Worm (Caenorhabditis elegans): ENCODE measurements around the gene T19H12.15.

T19H12.15 gene

ce11 chrV:4877587-4877986 lies 1.6 kb downstream of the T19H12.15 start, which contains the start of gene T19H12.6:
T19H12.6 (minus strand) TSS chrV:4877687.
- TF ChIP-seq madf-5 (GFP tag; IDR thresholded peaks at IDR 0.05) (no peak), snpc-1.2 (GFP tag; IDR thresholded peaks at IDR 0.05) (no peak), ctbp-1 (GFP tag; IDR thresholded peaks at IDR 0.05) (no peak), egl-43 (GFP tag; IDR thresholded peaks at IDR 0.05) (no peak), aha-1 (tag) (no peak), lin-13 (GFP tag; optimal IDR thresholded peaks at IDR 0.05) (no peak), nhr-102 (tag; optimal IDR thresholded peaks at IDR 0.05) (no peak), lin-38 (GFP tag; IDR thresholded peaks at IDR 0.05) (no peak), lsy-2 (tag; optimal IDR thresholded peaks at IDR 0.05) (no peak), lir-3 (tag; optimal IDR thresholded peaks at IDR 0.05) (no peak), fkh-10 (GFP tag; optimal IDR thresholded peaks at IDR 0.05) (no peak), aly-2 (tag; optimal IDR thresholded peaks at IDR 0.05) (no peak), mxl-3 (GFP tag; optimal IDR thresholded peaks at IDR 0.05) (no peak), dmd-9 (GFP tag; IDR thresholded peaks at IDR 0.05) (no peak), nhr-48 (tag; optimal IDR thresholded peaks at IDR 0.05) (no peak), zip-2 (tag; optimal IDR thresholded peaks at IDR 0.05) (no peak), lin-15B (tag; optimal IDR thresholded peaks at IDR 0.05) (no peak), Y48G9A.11 (GFP tag; IDR thresholded peaks at IDR 0.05) (no peak), F26F4.8 (GFP tag; conservative IDR thresholded peaks at IDR 0.05) (no peak), saeg-2 (GFP tag; IDR thresholded peaks at IDR 0.05) (no peak)

DNA sequence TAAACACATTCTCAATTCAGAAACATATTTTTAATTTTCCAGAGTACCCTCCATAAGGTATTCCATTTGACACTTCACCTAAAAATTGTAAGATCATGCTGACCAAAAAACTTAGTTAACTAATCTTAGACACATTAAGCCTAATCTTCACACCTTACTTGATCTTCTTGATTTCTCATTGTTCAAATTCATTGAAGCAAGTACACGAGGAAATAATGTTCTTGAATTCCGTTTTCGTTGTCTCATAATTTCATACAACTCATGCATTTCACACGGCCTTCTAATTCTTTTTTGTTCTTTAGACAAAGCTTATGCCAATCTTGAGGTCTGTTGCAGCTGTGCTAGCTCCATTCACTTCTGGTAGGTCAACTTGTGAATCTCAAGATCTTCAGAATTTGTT lies 7.2 kb downstream of the T19H12.15 start, which contains the start of gene srd-33:
Gene srd-33, plus strand, starts transcription at position 301 of the 400 bp plus-strand sequence.
- no peak for TF ChIP-seq hlh-30 (tag; optimal IDR thresholded peaks at IDR 0.05; ENCODE audit: insufficient read depth)
- TF ChIP-seq D1046.2 (GFP tag; IDR thresholded peaks at IDR 0.05) = no peak
- no peak for TF ChIP-seq ceh-28 (tag; optimal IDR thresholded peaks at IDR 0.05)
- no peak for TF ChIP-seq nhr-48 (tag; optimal IDR thresholded peaks at IDR 0.05)
- no peak for TF ChIP-seq mxl-3 (GFP tag; optimal IDR thresholded peaks at IDR 0.05)
- TF ChIP-seq mep-1 (tag; optimal IDR thresholded peaks at IDR 0.05) = no peak
- TF ChIP-seq mxl-2 (GFP tag; conservative IDR thresholded peaks at IDR 0.05) = no peak
- no peak for TF ChIP-seq arid-1 (GFP tag; conservative IDR thresholded peaks at IDR 0.05)
- no peak for TF ChIP-seq tra-1 (GFP tag; IDR thresholded peaks at IDR 0.05)
- no peak for TF ChIP-seq zag-1 (tag; optimal IDR thresholded peaks at IDR 0.05)
- no peak for TF ChIP-seq pha-4 (GFP tag; IDR thresholded peaks at IDR 0.05)
- TF ChIP-seq pha-4 (tag; optimal IDR thresholded peaks at IDR 0.05) = no peak
- no peak for TF ChIP-seq hlh-11 (tag; optimal IDR thresholded peaks at IDR 0.05)
- TF ChIP-seq ceh-32 (tag; optimal IDR thresholded peaks at IDR 0.05; ENCODE audit: poor library complexity) = no peak
- no peak for TF ChIP-seq lsy-2 (tag; optimal IDR thresholded peaks at IDR 0.05)
- TF ChIP-seq duxl-1 (tag; optimal IDR thresholded peaks at IDR 0.05; ENCODE audit: poor library complexity) = no peak
- no peak for TF ChIP-seq dmd-8 (GFP tag; IDR thresholded peaks at IDR 0.05)
- no peak for TF ChIP-seq unc-62 (GFP tag; optimal IDR thresholded peaks at IDR 0.05 in 1 of 2)
- TF ChIP-seq unc-62 (tag; optimal IDR thresholded peaks at IDR 0.05) = no peak
- TF ChIP-seq dmd-9 (GFP tag; IDR thresholded peaks at IDR 0.05) = no peak

- TF ChIP-seq duxl-1 (tag; optimal IDR thresholded peaks at IDR 0.05; ENCODE audit: poor library complexity) (no peak), fkh-10 (GFP tag; optimal IDR thresholded peaks at IDR 0.05) (no peak)
Measured at ce11 chrV:4870627-4871026, 8.5 kb downstream of the T19H12.15 start.

- no peak for TF ChIP-seq zag-1 (tag; optimal IDR thresholded peaks at IDR 0.05)
Measured at ce11 chrV:4868698-4869097, 10.5 kb downstream of the T19H12.15 start.

All from whole organism, L4 larva.